Fruit fly (Drosophila melanogaster) whole organism, embryonic: ENCODE measurements around the gene CG4101.

Experiments used
- Abd-B ChIP-seq: fragments of 200-800 bp; sonication (Bioruptor generic); optimal IDR thresholded peaks from 2 replicates; lab custom pipeline; 2018; ENCODE audit warnings: missing biosample characterization, mild to moderate bottlenecking, missing genetic modification characterization, moderate library complexity
- Blimp-1 ChIP-seq: fragments of 200-800 bp; sonication (Bioruptor generic); optimal IDR thresholded peaks from 3 replicates; lab custom pipeline; 2018; ENCODE audit warnings: missing biosample characterization, missing genetic modification characterization, mild to moderate bottlenecking, moderate library complexity, missing genetic modification reagents
- CG10979 ChIP-seq: fragments of 200-800 bp; sonication (Bioruptor generic); optimal IDR thresholded peaks from 2 replicates; lab custom pipeline; 2018; ENCODE audit warnings: missing biosample characterization, mild to moderate bottlenecking, missing genetic modification characterization, moderate library complexity
- CG11247 ChIP-seq: fragments of 200-800 bp; sonication (Bioruptor generic); IDR thresholded peaks from 2 replicates; pipeline ENCODE4 v1.3.6; 2022; ENCODE audit warnings: missing biosample characterization, missing genetic modification characterization
- CG11723 ChIP-seq: fragments of 200-800 bp; sonication (Bioruptor generic); optimal IDR thresholded peaks from 2 replicates; lab custom pipeline; 2017; ENCODE audit warnings: missing biosample characterization, mild to moderate bottlenecking, missing genetic modification characterization
- CG12299 ChIP-seq: fragments of 200-800 bp; sonication (Bioruptor generic); optimal IDR thresholded peaks from 2 replicates; lab custom pipeline; 2018; ENCODE audit warnings: missing biosample characterization, mild to moderate bottlenecking, missing genetic modification characterization
- CG12391 ChIP-seq: fragments of 200-800 bp; sonication (Bioruptor generic); optimal IDR thresholded peaks from 3 replicates; lab custom pipeline; 2018; ENCODE audit warnings: missing biosample characterization, mild to moderate bottlenecking, missing genetic modification characterization, moderate library complexity
- CG13775 ChIP-seq: fragments of 200-800 bp; sonication (Bioruptor generic); optimal IDR thresholded peaks from 3 replicates; lab custom pipeline; 2017; ENCODE audit warnings: missing biosample characterization, mild to moderate bottlenecking, missing genetic modification characterization
- CG1529 ChIP-seq: fragments of 200-800 bp; sonication (Bioruptor generic); optimal IDR thresholded peaks from 3 replicates; lab custom pipeline; 2018; ENCODE audit warnings: missing biosample characterization, missing genetic modification characterization
- CG3838 ChIP-seq: fragments of 200-800 bp; sonication (Bioruptor generic); optimal IDR thresholded peaks from 3 replicates; lab custom pipeline; 2016; ENCODE audit warnings: missing biosample characterization, missing genetic modification characterization
- CG4360 ChIP-seq: fragments of 200-800 bp; sonication (Bioruptor generic); IDR thresholded peaks from 2 replicates; pipeline ENCODE4 v1.3.6; 2022; ENCODE audit warnings: missing biosample characterization, missing genetic modification characterization
- CG5245 ChIP-seq: fragments of 200-800 bp; sonication (Bioruptor generic); optimal IDR thresholded peaks from 3 replicates; lab custom pipeline; 2016; ENCODE audit warnings: missing biosample characterization, missing genetic modification characterization
- CG5953 ChIP-seq: fragments of 200-800 bp; sonication (Bioruptor generic); IDR thresholded peaks from 2 replicates; pipeline ENCODE4 v1.3.6; 2022; ENCODE audit warnings: missing biosample characterization, missing genetic modification characterization
- CG6254 ChIP-seq: fragments of 200-800 bp; sonication (Bioruptor generic); optimal IDR thresholded peaks from 3 replicates; lab custom pipeline; 2017; ENCODE audit warnings: mild to moderate bottlenecking, missing biosample characterization, missing genetic modification reagents, missing genetic modification characterization
- CG6272 ChIP-seq: fragments of 200-800 bp; sonication (Bioruptor generic); IDR thresholded peaks from 2 replicates; pipeline ENCODE4 v1.3.6; 2022; ENCODE audit warnings: missing biosample characterization, missing genetic modification characterization
- CG6791 ChIP-seq: fragments of 200-800 bp; sonication (Bioruptor generic); IDR thresholded peaks from 3 replicates; pipeline ENCODE4 v1.3.6; 2022; ENCODE audit warnings: missing biosample characterization, missing genetic modification characterization; ENCODE audit not compliant: partially characterized antibody
- CG6813 ChIP-seq: fragments of 200-800 bp; sonication (Bioruptor generic); optimal IDR thresholded peaks from 2 replicates; lab custom pipeline; 2017; ENCODE audit warnings: missing biosample characterization, missing genetic modification characterization, mild to moderate bottlenecking, moderate library complexity, missing genetic modification reagents
- CG7963 ChIP-seq: fragments of 200-800 bp; sonication (Bioruptor generic); IDR thresholded peaks from 3 replicates; pipeline ENCODE4 v1.3.6; 2022; ENCODE audit warnings: missing biosample characterization, missing genetic modification characterization; ENCODE audit not compliant: partially characterized antibody
- CG8388 ChIP-seq: fragments of 200-800 bp; sonication (Bioruptor generic); optimal IDR thresholded peaks from 2 replicates; lab custom pipeline; 2019; ENCODE audit warnings: missing biosample characterization, mild to moderate bottlenecking, missing genetic modification characterization, moderate library complexity
- Deaf1 ChIP-seq: fragments of 200-800 bp; optimal IDR thresholded peaks from 3 replicates; lab custom pipeline; 2019; ENCODE audit warnings: missing biosample characterization, mild to moderate bottlenecking, missing genetic modification characterization, moderate library complexity
- Dll ChIP-seq: fragments of 200-800 bp; sonication (Bioruptor generic); IDR thresholded peaks from 4 replicates; pipeline ENCODE4 v1.3.6; 2022; ENCODE audit warnings: missing biosample characterization, missing genetic modification characterization; ENCODE audit not compliant: partially characterized antibody
- Doc3 ChIP-seq: fragments of 200-800 bp; sonication (Bioruptor generic); IDR thresholded peaks from 3 replicates; pipeline ENCODE4 v1.3.6; 2022; ENCODE audit warnings: missing biosample characterization, missing genetic modification characterization; ENCODE audit not compliant: partially characterized antibody
- Dp ChIP-seq: fragments of 200-800 bp; sonication (Bioruptor generic); optimal IDR thresholded peaks from 2 replicates; lab custom pipeline; 2018; ENCODE audit warnings: missing biosample characterization, mild to moderate bottlenecking, missing genetic modification characterization, moderate library complexity
- Elba2 ChIP-seq: fragments of 200-800 bp; sonication (Bioruptor generic); optimal IDR thresholded peaks from 3 replicates; lab custom pipeline; 2016; ENCODE audit warnings: missing biosample characterization, missing genetic modification characterization
- Gsc ChIP-seq: fragments of 200-800 bp; sonication (Bioruptor generic); IDR thresholded peaks from 2 replicates; pipeline ENCODE4 v1.3.6; 2022; ENCODE audit warnings: missing biosample characterization, missing genetic modification characterization
- Gug ChIP-seq: fragments of 200-800 bp; sonication (Bioruptor generic); IDR thresholded peaks from 4 replicates; pipeline ENCODE4 v1.3.6; 2022; ENCODE audit warnings: missing biosample characterization, missing genetic modification characterization
- Hand ChIP-seq: fragments of 200-800 bp; sonication (Bioruptor generic); optimal IDR thresholded peaks from 2 replicates; lab custom pipeline; 2017; ENCODE audit warnings: mild to moderate bottlenecking, missing biosample characterization, missing genetic modification reagents, missing genetic modification characterization
- Mrtf ChIP-seq: fragments of 200-800 bp; sonication (Bioruptor generic); IDR thresholded peaks from 3 replicates; pipeline ENCODE4 v1.3.6; 2022; ENCODE audit warnings: missing biosample characterization, missing genetic modification characterization
- Neu2 ChIP-seq: fragments of 200-800 bp; sonication (Bioruptor generic); optimal IDR thresholded peaks from 3 replicates; lab custom pipeline; 2016; ENCODE audit warnings: missing biosample characterization, missing genetic modification characterization, borderline replicate concordance
- Xrp1 ChIP-seq: fragments of 200-800 bp; sonication (Bioruptor generic); IDR thresholded peaks from 2 replicates; pipeline ENCODE4 v1.3.6; 2022; ENCODE audit warnings: missing biosample characterization, missing genetic modification characterization
- bsh ChIP-seq, 2 experiments: fragments of 200-800 bp; sonication (Bioruptor generic); optimal IDR thresholded peaks; 2 replicates each; lab custom pipeline; 2017 to 2018; ENCODE audit warnings: mild to moderate bottlenecking in 2 of 2, missing biosample characterization in 2 of 2, missing genetic modification characterization in 2 of 2, moderate library complexity in 1 of 2
- chif ChIP-seq, 2 experiments: fragments of 200-800 bp; sonication (Bioruptor generic); optimal IDR thresholded peaks; 3 replicates each; lab custom pipeline; 2016; ENCODE audit warnings: missing biosample characterization in 2 of 2, missing genetic modification characterization in 2 of 2
- crol ChIP-seq: fragments of 200-800 bp; sonication (Bioruptor generic); IDR thresholded peaks from 2 replicates; pipeline ENCODE4 v1.3.6; 2022; ENCODE audit warnings: missing biosample characterization, missing genetic modification characterization
- dimm ChIP-seq: fragments of 200-800 bp; sonication (Bioruptor generic); IDR thresholded peaks from 2 replicates; pipeline ENCODE4 v1.3.6; 2022; ENCODE audit warnings: missing biosample characterization, missing genetic modification characterization
- dmrt99B ChIP-seq: fragments of 200-800 bp; sonication (Bioruptor generic); optimal IDR thresholded peaks from 2 replicates; lab custom pipeline; 2018; ENCODE audit warnings: missing biosample characterization, mild to moderate bottlenecking, missing genetic modification characterization, moderate library complexity
- eve ChIP-seq, 2 experiments: fragments of >200 bp; optimal IDR thresholded peaks; 2 replicates each; lab custom pipeline; 2017; ENCODE audit warnings: missing biosample characterization in 2 of 2, missing genetic modification characterization in 2 of 2
- ewg ChIP-seq: fragments of 200-800 bp; sonication (Bioruptor generic); optimal IDR thresholded peaks from 3 replicates; lab custom pipeline; 2017; ENCODE audit warnings: mild to moderate bottlenecking, missing biosample characterization, missing genetic modification reagents, missing genetic modification characterization
- fru ChIP-seq: fragments of >200 bp; optimal IDR thresholded peaks from 2 replicates; lab custom pipeline; 2017
- her ChIP-seq: fragments of 200-800 bp; sonication (Bioruptor generic); optimal IDR thresholded peaks from 2 replicates; lab custom pipeline; 2016; ENCODE audit warnings: missing biosample characterization, missing genetic modification characterization
- hkb ChIP-seq, 2 experiments: fragments of 200-800 bp in 1 of 2; fragments of >200 bp in 1 of 2; sonication (Bioruptor generic) in 1 of 2; IDR thresholded peaks in 1 of 2; optimal IDR thresholded peaks in 1 of 2; 2 replicates each; pipeline versions ENCODE4 v1.3.6 to Lab custom; 2017 to 2022; ENCODE audit warnings: missing biosample characterization in 1 of 2, missing genetic modification characterization in 1 of 2
- onecut ChIP-seq: fragments of 200-800 bp; sonication (Bioruptor generic); IDR thresholded peaks from 2 replicates; pipeline ENCODE4 v1.3.6; 2022; ENCODE audit warnings: missing biosample characterization, missing genetic modification characterization
- pros ChIP-seq: fragments of 200-800 bp; sonication (Bioruptor generic); optimal IDR thresholded peaks from 3 replicates; lab custom pipeline; 2019; ENCODE audit warnings: missing biosample characterization, mild to moderate bottlenecking, missing genetic modification characterization, moderate library complexity
- rib ChIP-seq: fragments of 200-800 bp; sonication (Bioruptor generic); IDR thresholded peaks from 2 replicates; pipeline ENCODE4 v1.3.6; 2022; ENCODE audit warnings: missing biosample characterization, missing genetic modification characterization
- row ChIP-seq: fragments of 200-800 bp; sonication (Bioruptor generic); IDR thresholded peaks from 3 replicates; pipeline ENCODE4 v1.3.6; 2022; ENCODE audit warnings: missing biosample characterization, missing genetic modification characterization
- salm ChIP-seq: fragments of 200-800 bp; sonication (Bioruptor generic); optimal IDR thresholded peaks from 2 replicates; lab custom pipeline; 2018; ENCODE audit warnings: missing biosample characterization, mild to moderate bottlenecking, missing genetic modification characterization
- sens ChIP-seq: fragments of 200-800 bp; sonication (Bioruptor generic); peaks from one replicate; lab custom pipeline; 2016; ENCODE audit warnings: missing biosample characterization, missing genetic modification characterization
- sqz ChIP-seq: fragments of 200-800 bp; sonication (Bioruptor generic); optimal IDR thresholded peaks from 3 replicates; lab custom pipeline; 2018; ENCODE audit warnings: missing biosample characterization, mild to moderate bottlenecking, missing genetic modification characterization
- usp ChIP-seq: fragments of >200 bp; optimal IDR thresholded peaks from 2 replicates; lab custom pipeline; 2017; ENCODE audit warnings: missing biosample characterization, missing genetic modification characterization
- wdn ChIP-seq: fragments of 200-800 bp; sonication (Bioruptor generic); IDR thresholded peaks from 2 replicates; pipeline ENCODE4 v1.3.6; 2022; ENCODE audit warnings: missing biosample characterization, missing genetic modification characterization

Gene CG4101

DNA sequence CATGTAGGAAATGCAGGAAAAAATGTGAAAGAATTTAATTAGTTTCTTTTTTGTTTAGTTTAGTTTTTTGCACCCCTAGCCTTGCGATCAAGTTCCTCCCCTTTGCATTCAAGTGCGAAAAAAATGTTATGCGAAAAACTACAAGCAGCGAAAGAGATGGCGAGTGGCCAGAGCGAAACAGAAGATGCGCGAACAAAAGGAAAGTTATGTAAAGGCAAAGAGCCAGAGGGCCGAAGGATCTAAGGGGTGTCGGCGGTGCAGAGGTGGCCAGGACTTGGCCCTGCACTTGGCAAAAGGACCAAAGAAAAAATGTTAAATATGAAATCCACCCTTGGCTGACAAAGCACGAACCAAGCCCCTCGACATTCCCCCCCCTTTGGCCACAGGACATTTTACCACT, 21.8 kb downstream of the CG4101 start:
- no peak for TF ChIP-seq CG6791 (GFP tag; lab: Robert Waterston, UW)
- TF ChIP-seq CG6254 = no peak
- no peak for TF ChIP-seq Dp (GFP tag; lab: Kevin White, UChicago)
- TF ChIP-seq CG11247 (GFP tag; lab: Robert Waterston, UW) = no peak
- no peak for TF ChIP-seq Gsc (GFP tag; lab: Robert Waterston, UW)
- TF ChIP-seq CG4360 (GFP tag; lab: Robert Waterston, UW) = no peak
- TF ChIP-seq CG11723 (GFP tag; lab: Kevin White, UChicago) = no peak
- TF ChIP-seq Neu2 (GFP tag; lab: Kevin White, UChicago) = no peak
- no peak for TF ChIP-seq CG5953 (GFP tag; lab: Robert Waterston, UW)
- TF ChIP-seq CG7963 = no peak
- peak; percentile 84 for TF ChIP-seq pros
- TF ChIP-seq CG1529 (GFP tag; lab: Kevin White, UChicago) = no peak
- no peak for TF ChIP-seq sens (GFP tag; lab: Kevin White, UChicago)
- TF ChIP-seq sqz (GFP tag; lab: Kevin White, UChicago) = peak; percentile 53

dm6 chr3L:16634529-16634928, 22.2 kb downstream of the CG4101 start:
- no peak for TF ChIP-seq Abd-B (GFP tag; lab: Kevin White, UChicago)
- no peak for TF ChIP-seq CG5245 (GFP tag; lab: Kevin White, UChicago)
- TF ChIP-seq CG12299 = no peak
- no peak for TF ChIP-seq fru (lab: Kevin White, UChicago)
- TF ChIP-seq bsh (GFP tag; optimal IDR thresholded peaks at IDR 0.05; lab: Kevin White, UChicago) = no peak
- no peak for TF ChIP-seq Hand (GFP tag; lab: Kevin White, UChicago)
- no peak for TF ChIP-seq eve (GFP tag; optimal IDR thresholded peaks at IDR 0.05; lab: Kevin White, UChicago)
- no peak for TF ChIP-seq hkb (optimal IDR thresholded peaks at IDR 0.05; lab: Kevin White, UChicago)
- no peak for TF ChIP-seq hkb (GFP tag; IDR thresholded peaks at IDR 0.05; lab: Robert Waterston, UW)
- no peak for TF ChIP-seq dimm (GFP tag; lab: Robert Waterston, UW)
- no peak for TF ChIP-seq CG3838 (GFP tag; lab: Kevin White, UChicago)
- TF ChIP-seq CG8388 (GFP tag; lab: Kevin White, UChicago) = no peak
- TF ChIP-seq CG10979 (tag; lab: Kevin White, UChicago) = peak; percentile 37
- TF ChIP-seq CG1529 (GFP tag; lab: Kevin White, UChicago) = no peak
- no peak for TF ChIP-seq usp (GFP tag; lab: Kevin White, UChicago)
- peak; percentile 0 for TF ChIP-seq Blimp-1
- no peak for TF ChIP-seq her (GFP tag; lab: Kevin White, UChicago)
- 0 out of 3 replicates have a peak, but pooled peaks have one; percentile 8 for TF ChIP-seq row (GFP tag; lab: Robert Waterston, UW)
- no peak for TF ChIP-seq CG6272 (GFP tag; lab: Robert Waterston, UW)
- no peak for TF ChIP-seq rib (GFP tag; lab: Robert Waterston, UW)
- TF ChIP-seq wdn (GFP tag; lab: Robert Waterston, UW) = no peak
- TF ChIP-seq Gug (GFP tag; lab: Robert Waterston, UW) = no peak
- no peak for TF ChIP-seq CG12391
- no peak for TF ChIP-seq Deaf1
- TF ChIP-seq Doc3 = no peak
- TF ChIP-seq CG6791 (GFP tag; lab: Robert Waterston, UW) = no peak
- no peak for TF ChIP-seq onecut (GFP tag; lab: Robert Waterston, UW)
- no peak for TF ChIP-seq CG11723 (GFP tag; lab: Kevin White, UChicago)
- peak; percentile 50 for TF ChIP-seq sens (GFP tag; lab: Kevin White, UChicago)
- TF ChIP-seq Dll (GFP tag; lab: Robert Waterston, UW) = no peak
- TF ChIP-seq crol (GFP tag; lab: Robert Waterston, UW) = no peak
- no peak for TF ChIP-seq ewg (GFP tag; lab: Kevin White, UChicago)
- peak; percentile 29; the same call in 1 of the 2 replicates for TF ChIP-seq Xrp1
- TF ChIP-seq salm (tag; lab: Kevin White, UChicago) = no peak
- TF ChIP-seq CG6813 (GFP tag; lab: Kevin White, UChicago) = no peak
- no peak for TF ChIP-seq Elba2 (GFP tag; lab: Kevin White, UChicago)
- TF ChIP-seq dmrt99B (tag; lab: Kevin White, UChicago) = no peak
- TF ChIP-seq CG13775 = no peak
- TF ChIP-seq Mrtf (GFP tag; lab: Robert Waterston, UW) = no peak
- TF ChIP-seq chif (GFP tag; optimal IDR thresholded peaks at IDR 0.05; lab: Kevin White, UChicago) = no peak
